Worm (Caenorhabditis elegans) whole organism, mixed stage, embryonic: ENCODE measurements around the gene snap-1.

Source experiments
- blmp-1 ChIP-seq: fragments of 150-350 bp; optimal IDR thresholded peaks from 2 replicates; lab custom pipeline; 2014; ENCODE audit warnings: missing biosample characterization, missing genetic modification characterization
- ces-1 ChIP-seq: fragments of 150-350 bp; optimal IDR thresholded peaks from 2 replicates; lab custom pipeline; 2014; ENCODE audit warnings: missing biosample characterization, missing genetic modification reagents, missing genetic modification characterization
- drap-1 ChIP-seq: fragments of 200-800 bp; sonication (Bioruptor generic); optimal IDR thresholded peaks from 3 replicates; lab custom pipeline; 2018; ENCODE audit warnings: mild to moderate bottlenecking, missing genetic modification characterization, missing compliant biosample characterization
- elt-1 ChIP-seq: sonication (generic microtip); optimal IDR thresholded peaks from 2 replicates; lab custom pipeline; 2017; ENCODE audit warnings: missing genetic modification characterization, mild to moderate bottlenecking, missing compliant biosample characterization, antibody characterized with exemption, moderate library complexity, borderline replicate concordance; ENCODE audit not compliant: insufficient read depth
- elt-3 ChIP-seq: fragments of 150-350 bp; optimal IDR thresholded peaks from 2 replicates; lab custom pipeline; 2014; ENCODE audit warnings: missing biosample characterization, missing genetic modification characterization
- lin-32 ChIP-seq: fragments of 200-800 bp; sonication (Bioruptor generic); optimal IDR thresholded peaks from 2 replicates; lab custom pipeline; 2018; ENCODE audit warnings: mild to moderate bottlenecking, missing genetic modification characterization, missing compliant biosample characterization
- lsy-2 ChIP-seq: fragments of 150-350 bp; optimal IDR thresholded peaks from 2 replicates; lab custom pipeline; 2014; ENCODE audit warnings: missing biosample characterization, missing genetic modification characterization
- mep-1 ChIP-seq: fragments of 150-350 bp; optimal IDR thresholded peaks from 2 replicates; lab custom pipeline; 2017; ENCODE audit warnings: missing biosample characterization, missing genetic modification reagents, missing genetic modification characterization, inconsistent platforms
- nhr-12 ChIP-seq: fragments of 150-350 bp; optimal IDR thresholded peaks from 2 replicates; lab custom pipeline; 2014; ENCODE audit warnings: missing biosample characterization, missing genetic modification characterization
- nhr-237 ChIP-seq: fragments of 150-350 bp; optimal IDR thresholded peaks from 2 replicates; lab custom pipeline; 2014; ENCODE audit warnings: missing biosample characterization, missing genetic modification characterization
- nhr-76 ChIP-seq: sonication (generic microtip); optimal IDR thresholded peaks from 2 replicates; lab custom pipeline; 2017; ENCODE audit warnings: missing biosample characterization, missing genetic modification characterization
- pha-4 ChIP-seq: fragments of 150-350 bp; optimal IDR thresholded peaks from 2 replicates; lab custom pipeline; 2018; ENCODE audit warnings: missing biosample characterization, missing genetic modification reagents, missing genetic modification characterization
- snpc-4 ChIP-seq: fragments of 150-350 bp; optimal IDR thresholded peaks from 2 replicates; lab custom pipeline; 2014; ENCODE audit warnings: missing biosample characterization, missing genetic modification characterization

ce11 chrV:8110816-8111215 is 19.6 kb upstream of the snap-1 start:
- no peak for TF ChIP-seq blmp-1
- TF ChIP-seq snpc-4 (tag; lab: Kevin White, UChicago), result no peak
- no peak for TF ChIP-seq pha-4 (tag; lab: Kevin White, UChicago)
- no peak for TF ChIP-seq nhr-76 (tag; lab: Kevin White, UChicago)
- TF ChIP-seq nhr-12, result no peak
- peak; percentile 4 for TF ChIP-seq nhr-237
- TF ChIP-seq mep-1 (tag; lab: Kevin White, UChicago), result no peak
- TF ChIP-seq ces-1 (GFP tag; lab: Kevin White, UChicago), result no peak
- no peak for TF ChIP-seq lin-32 (GFP tag; lab: Kevin White, UChicago)
- no peak for TF ChIP-seq lsy-2
- no peak for TF ChIP-seq drap-1
- TF ChIP-seq elt-3 (tag; lab: Kevin White, UChicago), result no peak
- no peak for TF ChIP-seq elt-1
